Worm (Caenorhabditis elegans) whole organism, L4 larva: ENCODE data around the gene got-1.2.

Experiments
- D1046.2 ChIP-seq: fragments of 200-800 bp; sonication (Bioruptor generic); IDR thresholded peaks from 2 replicates; pipeline ENCODE4 v1.3.6; 2022; ENCODE audit warnings: missing genetic modification characterization, missing compliant biosample characterization
- F10B5.3 ChIP-seq: sonication (generic microtip); optimal IDR thresholded peaks from 2 replicates; lab custom pipeline; 2016; ENCODE audit warnings: mild to moderate bottlenecking, missing genetic modification characterization, missing compliant biosample characterization
- F26F4.8 ChIP-seq: fragments of 200-800 bp; sonication (Bioruptor generic); conservative IDR thresholded peaks from 2 replicates; pipeline ENCODE4 v1.3.6; 2022; ENCODE audit warnings: missing genetic modification characterization, missing compliant biosample characterization
- T20F7.1 ChIP-seq: fragments of 200-800 bp; sonication (Bioruptor generic); optimal IDR thresholded peaks from 2 replicates; lab custom pipeline; 2018; ENCODE audit warnings: mild to moderate bottlenecking, missing genetic modification characterization, missing compliant biosample characterization
- Y105C5A.15 ChIP-seq: fragments of 200-800 bp; sonication (Bioruptor generic); IDR thresholded peaks from 2 replicates; pipeline ENCODE4 v1.3.6; 2022; ENCODE audit warnings: missing genetic modification characterization, missing compliant biosample characterization
- Y48G9A.11 ChIP-seq: fragments of 200-800 bp; sonication (Bioruptor generic); IDR thresholded peaks from 2 replicates; pipeline ENCODE4 v1.3.6; 2022; ENCODE audit warnings: missing genetic modification reagents, missing genetic modification characterization, missing compliant biosample characterization
- aha-1 ChIP-seq: fragments of 150-350 bp; peaks from one replicate; lab custom pipeline; 2014; ENCODE audit warnings: missing biosample characterization, missing genetic modification characterization
- aly-2 ChIP-seq: sonication (generic microtip); optimal IDR thresholded peaks from 2 replicates; lab custom pipeline; 2018; ENCODE audit warnings: missing biosample characterization, missing genetic modification characterization
- arid-1 ChIP-seq: fragments of 200-800 bp; sonication (Bioruptor generic); conservative IDR thresholded peaks from 2 replicates; pipeline ENCODE4 v1.3.6; 2022; ENCODE audit warnings: missing genetic modification reagents, missing genetic modification characterization, missing compliant biosample characterization
- ceh-20 ChIP-seq: fragments of 200-800 bp; sonication (Bioruptor generic); IDR thresholded peaks from 2 replicates; pipeline ENCODE4 v1.3.6; 2022; ENCODE audit warnings: missing genetic modification reagents, missing genetic modification characterization, missing compliant biosample characterization
- ceh-32 ChIP-seq: sonication (generic microtip); optimal IDR thresholded peaks from 2 replicates; lab custom pipeline; 2016; ENCODE audit warnings: mild to moderate bottlenecking, missing genetic modification characterization, missing compliant biosample characterization; ENCODE audit not compliant: poor library complexity
- ceh-62 ChIP-seq: sonication (generic microtip); optimal IDR thresholded peaks from 2 replicates; lab custom pipeline; 2017; ENCODE audit warnings: missing biosample characterization, missing genetic modification characterization
- ctbp-1 ChIP-seq: fragments of 200-800 bp; sonication (Bioruptor generic); IDR thresholded peaks from 2 replicates; pipeline ENCODE4 v1.3.6; 2022; ENCODE audit warnings: missing genetic modification reagents, missing genetic modification characterization, missing compliant biosample characterization
- daf-12 ChIP-seq: fragments of 150-350 bp; optimal IDR thresholded peaks from 2 replicates; lab custom pipeline; 2014; ENCODE audit warnings: missing biosample characterization, missing genetic modification reagents, missing genetic modification characterization
- dmd-6 ChIP-seq: fragments of 200-800 bp; sonication (Bioruptor generic); IDR thresholded peaks from 2 replicates; pipeline ENCODE4 v1.3.6; 2022; ENCODE audit warnings: missing genetic modification reagents, missing genetic modification characterization, missing compliant biosample characterization
- duxl-1 ChIP-seq: sonication (generic microtip); optimal IDR thresholded peaks from 2 replicates; lab custom pipeline; 2016; ENCODE audit warnings: mild to moderate bottlenecking, missing genetic modification characterization, moderate library complexity, missing compliant biosample characterization; ENCODE audit not compliant: poor library complexity
- dve-1 ChIP-seq: sonication (generic microtip); optimal IDR thresholded peaks from 2 replicates; lab custom pipeline; 2017; ENCODE audit warnings: antibody characterized with exemption, mild to moderate bottlenecking, missing genetic modification characterization, missing compliant biosample characterization; ENCODE audit not compliant: insufficient read depth
- egl-43 ChIP-seq: fragments of 200-800 bp; sonication (Bioruptor generic); IDR thresholded peaks from 2 replicates; pipeline ENCODE4 v1.3.6; 2022; ENCODE audit warnings: missing genetic modification reagents, missing genetic modification characterization, missing compliant biosample characterization
- hif-1 ChIP-seq, 2 experiments: sonication (generic microtip); optimal IDR thresholded peaks; 2 replicates each; lab custom pipeline; 2016 to 2017; ENCODE audit warnings: missing compliant biosample characterization in 2 of 2, missing genetic modification characterization in 2 of 2, missing genetic modification reagents in 2 of 2, missing genotype in 2 of 2, mild to moderate bottlenecking in 1 of 2
- hlh-11 ChIP-seq: fragments of 200-800 bp; sonication (Bioruptor generic); optimal IDR thresholded peaks from 2 replicates; lab custom pipeline; 2018; ENCODE audit warnings: mild to moderate bottlenecking, missing genetic modification characterization, missing compliant biosample characterization
- jun-1 ChIP-seq: fragments of 150-350 bp; optimal IDR thresholded peaks from 2 replicates; lab custom pipeline; 2014; ENCODE audit warnings: missing biosample characterization, missing genetic modification reagents, missing genetic modification characterization
- lin-1 ChIP-seq: fragments of 200-800 bp; sonication (Bioruptor generic); IDR thresholded peaks from 2 replicates; pipeline ENCODE4 v1.3.6; 2022; ENCODE audit warnings: missing genetic modification reagents, missing genetic modification characterization, missing compliant biosample characterization
- lin-29 ChIP-seq: fragments of 200-800 bp; sonication (Bioruptor generic); IDR thresholded peaks from 2 replicates; pipeline ENCODE4 v1.3.6; 2022; ENCODE audit warnings: missing genetic modification reagents, missing genetic modification characterization, missing compliant biosample characterization
- lin-38 ChIP-seq: fragments of 200-800 bp; sonication (Bioruptor generic); IDR thresholded peaks from 2 replicates; pipeline ENCODE4 v1.3.6; 2022; ENCODE audit warnings: missing genetic modification reagents, missing genetic modification characterization, missing compliant biosample characterization
- madf-5 ChIP-seq, 2 experiments: fragments of 200-800 bp; sonication (Bioruptor generic); IDR thresholded peaks; 2 replicates each; pipeline ENCODE4 v1.3.6; 2022; ENCODE audit warnings: missing compliant biosample characterization in 2 of 2, missing genetic modification characterization in 2 of 2
- mdt-29 ChIP-seq: fragments of 200-800 bp; sonication (Bioruptor generic); IDR thresholded peaks from 2 replicates; pipeline ENCODE4 v1.3.6; 2022; ENCODE audit warnings: missing genetic modification reagents, missing genetic modification characterization, missing compliant biosample characterization
- mep-1 ChIP-seq: fragments of 150-350 bp; sonication (generic microtip); optimal IDR thresholded peaks from 3 replicates; lab custom pipeline; 2014; ENCODE audit warnings: missing biosample characterization, missing genetic modification characterization
- nhr-10 ChIP-seq: fragments of 150-350 bp; optimal IDR thresholded peaks from 2 replicates; lab custom pipeline; 2014; ENCODE audit warnings: missing biosample characterization, missing genetic modification characterization
- nhr-11 ChIP-seq: fragments of 150-350 bp; optimal IDR thresholded peaks from 2 replicates; lab custom pipeline; 2014; ENCODE audit warnings: missing biosample characterization, missing genetic modification characterization
- nhr-237 ChIP-seq: sonication (generic microtip); optimal IDR thresholded peaks from 2 replicates; lab custom pipeline; 2017; ENCODE audit warnings: missing biosample characterization, missing genetic modification characterization
- nhr-25 ChIP-seq: sonication (generic microtip); optimal IDR thresholded peaks from 2 replicates; lab custom pipeline; 2017; ENCODE audit warnings: missing genetic modification characterization, mild to moderate bottlenecking, missing compliant biosample characterization, antibody characterized with exemption, moderate library complexity, borderline replicate concordance; ENCODE audit not compliant: insufficient read depth
- nhr-28 ChIP-seq: fragments of 150-350 bp; optimal IDR thresholded peaks from 2 replicates; lab custom pipeline; 2014; ENCODE audit warnings: missing biosample characterization, missing genetic modification characterization
- nhr-41 ChIP-seq: fragments of 200-800 bp; sonication (Bioruptor generic); IDR thresholded peaks from 2 replicates; pipeline ENCODE4 v1.3.6; 2022; ENCODE audit warnings: missing genetic modification reagents, missing genetic modification characterization, missing compliant biosample characterization
- nhr-77 ChIP-seq: fragments of 150-350 bp; optimal IDR thresholded peaks from 2 replicates; lab custom pipeline; 2014; ENCODE audit warnings: missing biosample characterization, missing genetic modification characterization
- pha-4 ChIP-seq, 2 experiments: fragments of 150-350 bp in 1 of 2; fragments of 200-800 bp in 1 of 2; sonication (Bioruptor generic) in 1 of 2; IDR thresholded peaks in 1 of 2; optimal IDR thresholded peaks in 1 of 2; 2 replicates each; pipeline versions ENCODE4 v1.3.6 to Lab custom; 2014 to 2022; ENCODE audit warnings: missing genetic modification characterization in 2 of 2, missing genetic modification reagents in 2 of 2, missing biosample characterization in 1 of 2, missing compliant biosample characterization in 1 of 2
- php-3 ChIP-seq: fragments of 200-800 bp; sonication (Bioruptor generic); IDR thresholded peaks from 2 replicates; pipeline ENCODE4 v1.3.6; 2022; ENCODE audit warnings: missing genetic modification reagents, missing genetic modification characterization, missing compliant biosample characterization
- sdz-12 ChIP-seq: fragments of 200-800 bp; sonication (Bioruptor generic); optimal IDR thresholded peaks from 2 replicates; lab custom pipeline; 2018; ENCODE audit warnings: mild to moderate bottlenecking, missing genetic modification characterization, missing compliant biosample characterization
- skn-1 ChIP-seq: fragments of 150-350 bp; optimal IDR thresholded peaks from 2 replicates; lab custom pipeline; 2014; ENCODE audit warnings: missing biosample characterization, missing genetic modification characterization
- snpc-4 ChIP-seq: fragments of 150-350 bp; optimal IDR thresholded peaks from 2 replicates; lab custom pipeline; 2014; ENCODE audit warnings: missing biosample characterization, missing genetic modification characterization
- spr-3 ChIP-seq: fragments of 200-800 bp; sonication (Bioruptor generic); optimal IDR thresholded peaks from 2 replicates; lab custom pipeline; 2018; ENCODE audit warnings: mild to moderate bottlenecking, missing genetic modification characterization, missing compliant biosample characterization
- tag-97 ChIP-seq: fragments of 200-800 bp; sonication (Bioruptor generic); IDR thresholded peaks from 2 replicates; pipeline ENCODE4 v1.3.6; 2022; ENCODE audit warnings: missing genetic modification characterization, missing compliant biosample characterization
- unc-130 ChIP-seq: sonication (generic microtip); optimal IDR thresholded peaks from 2 replicates; lab custom pipeline; 2016; ENCODE audit warnings: missing genetic modification reagents, missing genetic modification characterization, missing compliant biosample characterization
- vab-7 ChIP-seq: fragments of 200-800 bp; sonication (Bioruptor generic); IDR thresholded peaks from 2 replicates; pipeline ENCODE4 v1.3.6; 2022; ENCODE audit warnings: missing genetic modification reagents, missing genetic modification characterization, missing compliant biosample characterization
- zfp-3 ChIP-seq: fragments of 200-800 bp; sonication (Bioruptor generic); conservative IDR thresholded peaks from 2 replicates; pipeline ENCODE4 v1.3.6; 2022; ENCODE audit warnings: missing genetic modification reagents, missing genetic modification characterization, missing compliant biosample characterization

The got-1.2 gene

DNA sequence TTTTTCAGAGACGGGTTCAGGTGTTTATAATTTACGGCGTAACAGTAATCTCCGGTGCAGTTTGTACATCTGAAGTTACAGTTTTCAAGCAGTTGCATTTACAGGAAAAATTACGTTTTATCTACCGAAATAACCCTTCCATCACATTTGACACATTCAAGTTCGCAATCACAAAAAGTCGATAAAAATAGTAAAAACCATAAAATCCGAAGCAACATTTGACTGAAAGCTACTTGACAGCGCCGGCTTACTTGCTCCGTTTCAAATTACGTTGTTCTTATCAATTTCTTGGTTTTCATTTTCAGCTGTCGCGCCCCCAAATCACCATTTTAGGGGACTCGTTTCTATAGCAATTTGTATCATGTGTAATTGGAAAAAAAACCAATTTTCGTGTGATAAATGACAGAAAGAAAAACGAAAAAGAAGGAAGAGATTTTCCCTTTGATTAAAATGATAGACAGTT, 10.1 kb downstream of the got-1.2 start, which contains the start of gene T01C8.3 (continued):
- no peak for TF ChIP-seq Y105C5A.15 (GFP tag; lab: Robert Waterston, UW)
- TF ChIP-seq sdz-12 (GFP tag; lab: Kevin White, UChicago) = no peak
- TF ChIP-seq zfp-3 (GFP tag; lab: Robert Waterston, UW) = no peak
- no peak for TF ChIP-seq nhr-10 (tag; lab: Kevin White, UChicago)
- no peak for TF ChIP-seq nhr-237 (tag; lab: Kevin White, UChicago)
- peak; percentile 31; the same call in 1 of the 2 replicates for TF ChIP-seq ceh-20 (GFP tag; lab: Robert Waterston, UW)
- TF ChIP-seq lin-38 (GFP tag; lab: Robert Waterston, UW) = no peak
- TF ChIP-seq aly-2 (tag; lab: Kevin White, UChicago) = no peak
- no peak for TF ChIP-seq Y48G9A.11 (GFP tag; lab: Robert Waterston, UW)
- TF ChIP-seq madf-5 (GFP tag; IDR thresholded peaks at IDR 0.05; lab: Robert Waterston, UW) = no peak
- peak; percentile 18 for TF ChIP-seq dve-1 (tag; lab: Kevin White, UChicago)
- no peak for TF ChIP-seq jun-1 (tag; lab: Kevin White, UChicago)
- no peak for TF ChIP-seq mdt-29 (GFP tag; lab: Robert Waterston, UW)
- no peak for TF ChIP-seq hif-1 (tag; optimal IDR thresholded peaks at IDR 0.05; lab: Kevin White, UChicago)
- TF ChIP-seq nhr-41 (GFP tag; lab: Robert Waterston, UW) = no peak
- TF ChIP-seq unc-130 = no peak
- TF ChIP-seq F26F4.8 = no peak
- TF ChIP-seq nhr-11 (tag; lab: Kevin White, UChicago) = no peak
- TF ChIP-seq F10B5.3 (tag; lab: Kevin White, UChicago) = no peak
- TF ChIP-seq pha-4 (GFP tag; IDR thresholded peaks at IDR 0.05; lab: Robert Waterston, UW) = no peak
- no peak for TF ChIP-seq pha-4 (tag; optimal IDR thresholded peaks at IDR 0.05; lab: Kevin White, UChicago)
- no peak for TF ChIP-seq lin-29 (GFP tag; lab: Robert Waterston, UW)
- no peak for TF ChIP-seq tag-97
- TF ChIP-seq lin-1 (GFP tag; lab: Robert Waterston, UW) = 0 out of 2 replicates have a peak, but pooled peaks have one; percentile 35
- no peak for TF ChIP-seq ceh-32 (tag; lab: Kevin White, UChicago)
- no peak for TF ChIP-seq ctbp-1
- TF ChIP-seq hlh-11 (tag; lab: Kevin White, UChicago) = peak; percentile 8
- no peak for TF ChIP-seq daf-12 (tag; lab: Kevin White, UChicago)
- TF ChIP-seq D1046.2 (GFP tag; lab: Robert Waterston, UW) = no peak
- no peak for TF ChIP-seq nhr-28
- TF ChIP-seq arid-1 (GFP tag; lab: Robert Waterston, UW) = no peak
- no peak for TF ChIP-seq mep-1 (tag; lab: Kevin White, UChicago)
- TF ChIP-seq spr-3 (GFP tag; lab: Kevin White, UChicago) = no peak
- TF ChIP-seq php-3 (GFP tag; lab: Robert Waterston, UW) = 0 out of 2 replicates have a peak, but pooled peaks have one; percentile 18
- no peak for TF ChIP-seq nhr-77 (tag; lab: Kevin White, UChicago)
- no peak for TF ChIP-seq skn-1 (tag; lab: Kevin White, UChicago)
- peak; percentile 89 for TF ChIP-seq dmd-6 (GFP tag; lab: Robert Waterston, UW)
- no peak for TF ChIP-seq T20F7.1 (GFP tag; lab: Kevin White, UChicago)
- peak; percentile 44 for TF ChIP-seq aha-1 (tag; lab: Kevin White, UChicago)
- no peak for TF ChIP-seq snpc-4
- TF ChIP-seq nhr-25 = no peak
- no peak for TF ChIP-seq vab-7 (GFP tag; lab: Robert Waterston, UW)
- no peak for TF ChIP-seq duxl-1 (tag; lab: Kevin White, UChicago)
- TF ChIP-seq ceh-62 (tag; lab: Kevin White, UChicago) = no peak
- TF ChIP-seq egl-43 (GFP tag; lab: Robert Waterston, UW) = no peak
